Worm (Caenorhabditis elegans) whole organism, midembryonic: Measurements from ENCODE around the gene irld-67.

Source experiments
- T22C8.4 ChIP-seq: fragments of 200-800 bp; sonication (Bioruptor generic); IDR thresholded peaks from 2 replicates; pipeline ENCODE4 v1.3.6; 2022; ENCODE audit warnings: missing genetic modification characterization, missing compliant biosample characterization
- cog-1 ChIP-seq: sonication (generic microtip); optimal IDR thresholded peaks from 2 replicates; lab custom pipeline; 2016; ENCODE audit warnings: missing genetic modification characterization, missing compliant biosample characterization
- flt-1 ChIP-seq: fragments of 200-800 bp; sonication (Bioruptor generic); IDR thresholded peaks from 2 replicates; pipeline ENCODE4 v1.3.6; 2022; ENCODE audit warnings: missing genetic modification characterization, missing compliant biosample characterization
- med-1 ChIP-seq: sonication (generic microtip); optimal IDR thresholded peaks from 2 replicates; lab custom pipeline; 2017; ENCODE audit warnings: missing genetic modification characterization, mild to moderate bottlenecking, missing compliant biosample characterization, antibody characterized with exemption, missing genetic modification reagents; ENCODE audit not compliant: insufficient read depth
- ref-1 ChIP-seq: fragments of 200-800 bp; sonication (Bioruptor generic); conservative IDR thresholded peaks from 2 replicates; pipeline ENCODE4 v1.3.6; 2022; ENCODE audit warnings: missing genetic modification reagents, missing genetic modification characterization, missing compliant biosample characterization
- tab-1 ChIP-seq: fragments of 200-800 bp; sonication (Bioruptor generic); IDR thresholded peaks from 2 replicates; pipeline ENCODE4 v1.3.6; 2022; ENCODE audit warnings: missing genetic modification characterization, missing compliant biosample characterization
- ztf-23 ChIP-seq: fragments of 200-800 bp; sonication (Bioruptor generic); IDR thresholded peaks from 2 replicates; pipeline ENCODE4 v1.3.6; 2022; ENCODE audit warnings: missing genetic modification reagents, missing genetic modification characterization, missing compliant biosample characterization
- ztf-29 ChIP-seq: fragments of 200-800 bp; sonication (Bioruptor generic); IDR thresholded peaks from 2 replicates; pipeline ENCODE4 v1.3.6; 2022; ENCODE audit warnings: missing genetic modification reagents, missing genetic modification characterization, missing compliant biosample characterization

ce11 chrII:2925806-2926558 is 8.3 kb downstream of the irld-67 start:
- TF ChIP-seq flt-1 (no peak), tab-1 (GFP tag; lab: Robert Waterston, UW) (no peak), T22C8.4 (GFP tag; lab: Robert Waterston, UW) (no peak), ztf-23 (no peak), ztf-29 (GFP tag; lab: Robert Waterston, UW) (no peak), med-1 (GFP tag; lab: Kevin White, UChicago) (no peak), cog-1 (tag; lab: Kevin White, UChicago) (no peak), ref-1 (GFP tag; lab: Robert Waterston, UW) (no peak)
